Fruit fly (Drosophila melanogaster) whole organism, prepupa: ENCODE measurements around the gene Hs6st.

Experiments used
- Blimp-1 ChIP-seq: fragments of 200-800 bp; sonication (Bioruptor generic); optimal IDR thresholded peaks from 3 replicates; lab custom pipeline; 2017; ENCODE audit warnings: missing biosample characterization, missing genetic modification characterization, mild to moderate bottlenecking, moderate library complexity, missing genetic modification reagents
- CG10669 ChIP-seq: fragments of 200-800 bp; sonication (Bioruptor generic); optimal IDR thresholded peaks from 3 replicates; lab custom pipeline; 2018; ENCODE audit warnings: missing biosample characterization, mild to moderate bottlenecking, missing genetic modification characterization, moderate library complexity
- CG11762 ChIP-seq: fragments of 200-800 bp; sonication (Bioruptor generic); optimal IDR thresholded peaks from 3 replicates; lab custom pipeline; 2016; ENCODE audit warnings: missing biosample characterization, missing genetic modification characterization; ENCODE audit not compliant: insufficient read depth
- CG15336 ChIP-seq: fragments of 200-800 bp; sonication (Bioruptor generic); IDR thresholded peaks from 2 replicates; pipeline ENCODE4 v1.3.6; 2022; ENCODE audit warnings: missing biosample characterization, missing genetic modification characterization
- CG1621 ChIP-seq: fragments of 200-800 bp; sonication (Bioruptor generic); optimal IDR thresholded peaks from 3 replicates; lab custom pipeline; 2018; ENCODE audit warnings: missing biosample characterization, mild to moderate bottlenecking, missing genetic modification characterization
- CG16779 ChIP-seq: fragments of 200-800 bp; sonication (Bioruptor generic); optimal IDR thresholded peaks from 3 replicates; lab custom pipeline; 2017; ENCODE audit warnings: missing biosample characterization, mild to moderate bottlenecking, missing genetic modification characterization
- CG3032 ChIP-seq: fragments of 200-800 bp; optimal IDR thresholded peaks from 2 replicates; lab custom pipeline; 2019; ENCODE audit warnings: missing biosample characterization, mild to moderate bottlenecking, missing genetic modification characterization, moderate library complexity
- CG4318 ChIP-seq: fragments of 200-800 bp; sonication (Bioruptor generic); optimal IDR thresholded peaks from 3 replicates; lab custom pipeline; 2017; ENCODE audit warnings: missing biosample characterization, mild to moderate bottlenecking, missing genetic modification characterization
- CG6163 ChIP-seq: fragments of 200-800 bp; sonication (Bioruptor generic); IDR thresholded peaks from 3 replicates; pipeline ENCODE4 v1.3.6; 2022; ENCODE audit warnings: missing biosample characterization, missing genetic modification characterization
- CG6808 ChIP-seq: fragments of 200-800 bp; sonication (Bioruptor generic); optimal IDR thresholded peaks from 3 replicates; lab custom pipeline; 2017; ENCODE audit warnings: missing biosample characterization, missing genetic modification characterization, mild to moderate bottlenecking, moderate library complexity, missing genetic modification reagents
- CG6854 ChIP-seq: fragments of 200-800 bp; sonication (Bioruptor generic); optimal IDR thresholded peaks from 2 replicates; lab custom pipeline; 2017; ENCODE audit warnings: missing biosample characterization, mild to moderate bottlenecking, missing genetic modification characterization
- CG8119 ChIP-seq: fragments of 200-800 bp; sonication (Bioruptor generic); IDR thresholded peaks from 3 replicates; pipeline ENCODE4 v1.3.6; 2022; ENCODE audit warnings: missing biosample characterization, missing genetic modification characterization
- Eip75B ChIP-seq: fragments of 200-800 bp; sonication (Bioruptor generic); optimal IDR thresholded peaks from 3 replicates; lab custom pipeline; 2016; ENCODE audit warnings: missing biosample characterization, missing genetic modification characterization
- Eip78C ChIP-seq: fragments of 200-800 bp; sonication (Bioruptor generic); peaks from one replicate; lab custom pipeline; 2016; ENCODE audit warnings: missing biosample characterization, missing genetic modification characterization
- Eip93F ChIP-seq: fragments of 200-800 bp; sonication (Bioruptor generic); optimal IDR thresholded peaks from 2 replicates; lab custom pipeline; 2016; ENCODE audit warnings: missing biosample characterization, mild to moderate bottlenecking, missing genetic modification characterization
- Ets21C ChIP-seq: fragments of 200-800 bp; sonication (Bioruptor generic); optimal IDR thresholded peaks from 3 replicates; lab custom pipeline; 2016; ENCODE audit warnings: missing biosample characterization, missing genetic modification characterization
- Gug ChIP-seq: fragments of 200-800 bp; sonication (Bioruptor generic); IDR thresholded peaks from 2 replicates; pipeline ENCODE4 v1.3.6; 2022; ENCODE audit warnings: missing biosample characterization, missing genetic modification characterization
- Hr38 ChIP-seq: sonication (Bioruptor generic); optimal IDR thresholded peaks from 2 replicates; lab custom pipeline; 2016; ENCODE audit warnings: missing biosample characterization, missing genetic modification characterization
- Hr39 ChIP-seq: fragments of 200-800 bp; sonication (Bioruptor generic); optimal IDR thresholded peaks from 2 replicates; lab custom pipeline; 2016; ENCODE audit warnings: missing biosample characterization, missing genetic modification characterization
- Lpt ChIP-seq: fragments of 200-800 bp; sonication (Bioruptor generic); optimal IDR thresholded peaks from 3 replicates; lab custom pipeline; 2016; ENCODE audit warnings: missing biosample characterization, missing genetic modification characterization
- Met ChIP-seq: fragments of 200-800 bp; sonication (Bioruptor generic); optimal IDR thresholded peaks from 3 replicates; lab custom pipeline; 2016; ENCODE audit warnings: missing biosample characterization, missing genetic modification characterization
- acj6 ChIP-seq: fragments of 200-800 bp; sonication (Bioruptor generic); optimal IDR thresholded peaks from 3 replicates; lab custom pipeline; 2016; ENCODE audit warnings: missing biosample characterization, missing genetic modification characterization
- cyc ChIP-seq: fragments of 200-800 bp; sonication (Bioruptor generic); optimal IDR thresholded peaks from 3 replicates; lab custom pipeline; 2016; ENCODE audit warnings: missing biosample characterization, missing genetic modification characterization
- dac ChIP-seq: fragments of 200-800 bp; sonication (Bioruptor generic); optimal IDR thresholded peaks from 2 replicates; lab custom pipeline; 2017; ENCODE audit warnings: missing biosample characterization, mild to moderate bottlenecking, missing genetic modification characterization
- eg ChIP-seq: fragments of 200-800 bp; sonication (Bioruptor generic); IDR thresholded peaks from 3 replicates; pipeline ENCODE4 v1.3.6; 2022; ENCODE audit warnings: missing biosample characterization, missing genetic modification characterization
- esn ChIP-seq: fragments of 200-800 bp; sonication (Bioruptor generic); optimal IDR thresholded peaks from 2 replicates; lab custom pipeline; 2016; ENCODE audit warnings: missing biosample characterization, mild to moderate bottlenecking, missing genetic modification characterization, moderate library complexity
- fd59A ChIP-seq: fragments of 200-800 bp; sonication (Bioruptor generic); optimal IDR thresholded peaks from 2 replicates; lab custom pipeline; 2017; ENCODE audit warnings: missing biosample characterization, mild to moderate bottlenecking, missing genetic modification characterization, missing genetic modification reagents
- fkh ChIP-seq: fragments of 200-800 bp; sonication (Bioruptor generic); optimal IDR thresholded peaks from 3 replicates; lab custom pipeline; 2017; ENCODE audit warnings: missing biosample characterization, mild to moderate bottlenecking, missing genetic modification characterization, moderate library complexity
- net ChIP-seq: fragments of 200-800 bp; sonication (Bioruptor generic); optimal IDR thresholded peaks from 3 replicates; lab custom pipeline; 2016; ENCODE audit warnings: missing biosample characterization, missing genetic modification characterization
- salr ChIP-seq, 2 experiments: fragments of 200-800 bp; sonication (Bioruptor generic); optimal IDR thresholded peaks; 3 replicates each; lab custom pipeline; 2016 to 2018; ENCODE audit warnings: missing biosample characterization in 2 of 2, missing genetic modification characterization in 2 of 2, mild to moderate bottlenecking in 1 of 2
- svp ChIP-seq: fragments of 200-800 bp; sonication (Bioruptor generic); peaks from one replicate; lab custom pipeline; 2016; ENCODE audit warnings: missing biosample characterization, missing genetic modification characterization
- topi ChIP-seq: fragments of 200-800 bp; sonication (Bioruptor generic); optimal IDR thresholded peaks from 3 replicates; lab custom pipeline; 2016; ENCODE audit warnings: missing biosample characterization, missing genetic modification characterization
- vri ChIP-seq: fragments of 200-800 bp; sonication (Bioruptor generic); optimal IDR thresholded peaks from 3 replicates; lab custom pipeline; 2016; ENCODE audit warnings: missing biosample characterization, mild to moderate bottlenecking, missing genetic modification characterization

Gene Hs6st

dm6 chr3R:19904865-19905373, 103.4 kb downstream of the Hs6st start, which contains the start of the genes Surf6 and RhoGAP92B (continued):
- peak; percentile 62 for TF ChIP-seq net
- no peak for TF ChIP-seq Hr38
- TF ChIP-seq cyc, result peak; percentile 55
- peak; percentile 53 for TF ChIP-seq CG3032 (tag; lab: Kevin White, UChicago)
- TF ChIP-seq svp (GFP tag; lab: Kevin White, UChicago), result peak; percentile 95
- TF ChIP-seq Eip93F (GFP tag; lab: Kevin White, UChicago), result no peak
- TF ChIP-seq topi (GFP tag; lab: Kevin White, UChicago), result peak; percentile 67
- TF ChIP-seq salr (GFP tag; optimal IDR thresholded peaks at IDR 0.05; lab: Kevin White, UChicago), result no peak
- peak; percentile 50; the same call in 2 of the 3 replicates for TF ChIP-seq CG6163 (GFP tag; lab: Robert Waterston, UW)
- no peak for TF ChIP-seq CG4318 (GFP tag; lab: Kevin White, UChicago)
- peak; percentile 71 for TF ChIP-seq Hr39
- TF ChIP-seq acj6, result peak; percentile 42
- peak; percentile 23; the same call in 1 of the 3 replicates for TF ChIP-seq CG8119 (GFP tag; lab: Robert Waterston, UW)
- TF ChIP-seq Lpt (GFP tag; lab: Kevin White, UChicago), result no peak
- peak; percentile 50 for TF ChIP-seq esn
- no peak for TF ChIP-seq fd59A (GFP tag; lab: Kevin White, UChicago)
- TF ChIP-seq Blimp-1 (GFP tag; lab: Kevin White, UChicago), result no peak
- TF ChIP-seq dac (GFP tag; lab: Kevin White, UChicago), result no peak
- TF ChIP-seq vri (GFP tag; lab: Kevin White, UChicago), result peak; percentile 66
- peak; percentile 46 for TF ChIP-seq Ets21C (GFP tag; lab: Kevin White, UChicago)
- peak; percentile 77 for TF ChIP-seq CG6854 (GFP tag; lab: Kevin White, UChicago)
- peak; percentile 60 for TF ChIP-seq fkh
- TF ChIP-seq Gug (GFP tag; lab: Robert Waterston, UW), result 0 out of 2 replicates have a peak, but pooled peaks have one; percentile 22

- TF ChIP-seq CG15336 (GFP tag; lab: Robert Waterston, UW) (0 out of 2 replicates have a peak, but pooled peaks have one; percentile 20), vri (GFP tag; lab: Kevin White, UChicago) (peak; percentile 39), Eip93F (GFP tag; lab: Kevin White, UChicago) (no peak), svp (GFP tag; lab: Kevin White, UChicago) (peak; percentile 82), Eip78C (GFP tag; lab: Kevin White, UChicago) (peak; percentile 73), CG16779 (tag; lab: Kevin White, UChicago) (no peak), fd59A (GFP tag; lab: Kevin White, UChicago) (no peak), CG11762 (GFP tag; lab: Kevin White, UChicago) (no peak), esn (peak; percentile 0), eg (GFP tag; lab: Robert Waterston, UW) (no peak)
These were observed 105.2 kb downstream of the Hs6st start, which contains the start of gene ClpX for dm6 chr3R:19902926-19903739. Gene ClpX, minus strand, starts transcription at chr3R:19903689.

- TF ChIP-seq CG10669 (GFP tag; lab: Kevin White, UChicago), result no peak
- TF ChIP-seq Blimp-1 (GFP tag; lab: Kevin White, UChicago), result no peak
- no peak for TF ChIP-seq esn
- no peak for TF ChIP-seq Met (GFP tag; lab: Kevin White, UChicago)
- no peak for TF ChIP-seq CG8119 (GFP tag; lab: Robert Waterston, UW)
These were observed 106.0 kb downstream of the Hs6st start for dm6 chr3R:19902328-19902727.

- TF ChIP-seq CG10669 (GFP tag; lab: Kevin White, UChicago) (no peak), CG1621 (tag; lab: Kevin White, UChicago) (no peak), CG11762 (GFP tag; lab: Kevin White, UChicago) (no peak), CG6808 (GFP tag; lab: Kevin White, UChicago) (no peak), CG15336 (GFP tag; lab: Robert Waterston, UW) (no peak), Eip75B (GFP tag; lab: Kevin White, UChicago) (no peak), Lpt (GFP tag; lab: Kevin White, UChicago) (no peak), svp (GFP tag; lab: Kevin White, UChicago) (peak; percentile 94)
These were observed 106.6 kb downstream of the Hs6st start for dm6 chr3R:19901742-19902141.
